Worm (Caenorhabditis elegans) whole organism, L4 larva: Measurements from ENCODE around the gene srd-15.
A peak's percentile ranks its signal among the peaks of the same experiment; 100 is the strongest.

ENCODE experiments used
- F26F4.8 ChIP-seq: fragments of 200-800 bp; sonication (Bioruptor generic); conservative IDR thresholded peaks from 2 replicates; pipeline ENCODE4 v1.3.6; 2022; ENCODE audit warnings: missing genetic modification characterization, missing compliant biosample characterization
- ZK337.2 ChIP-seq: fragments of 200-800 bp; sonication (Bioruptor generic); IDR thresholded peaks from 2 replicates; pipeline ENCODE4 v1.3.6; 2022; ENCODE audit warnings: missing genetic modification reagents, missing genetic modification characterization, missing compliant biosample characterization
- aha-1 ChIP-seq: fragments of 150-350 bp; peaks from one replicate; lab custom pipeline; 2014; ENCODE audit warnings: missing biosample characterization, missing genetic modification characterization
- aly-2 ChIP-seq: sonication (generic microtip); optimal IDR thresholded peaks from 2 replicates; lab custom pipeline; 2018; ENCODE audit warnings: missing biosample characterization, missing genetic modification characterization
- arid-1 ChIP-seq: fragments of 200-800 bp; sonication (Bioruptor generic); conservative IDR thresholded peaks from 2 replicates; pipeline ENCODE4 v1.3.6; 2022; ENCODE audit warnings: missing genetic modification reagents, missing genetic modification characterization, missing compliant biosample characterization
- ceh-32 ChIP-seq: sonication (generic microtip); optimal IDR thresholded peaks from 2 replicates; lab custom pipeline; 2016; ENCODE audit warnings: mild to moderate bottlenecking, missing genetic modification characterization, missing compliant biosample characterization; ENCODE audit not compliant: poor library complexity
- ces-1 ChIP-seq: fragments of 150-350 bp; sonication (generic microtip); optimal IDR thresholded peaks from 4 replicates; lab custom pipeline; 2014; ENCODE audit warnings: missing biosample characterization, missing genetic modification reagents, missing genetic modification characterization
- ctbp-1 ChIP-seq: fragments of 200-800 bp; sonication (Bioruptor generic); IDR thresholded peaks from 2 replicates; pipeline ENCODE4 v1.3.6; 2022; ENCODE audit warnings: missing genetic modification reagents, missing genetic modification characterization, missing compliant biosample characterization
- daf-12 ChIP-seq: fragments of 150-350 bp; optimal IDR thresholded peaks from 2 replicates; lab custom pipeline; 2014; ENCODE audit warnings: missing biosample characterization, missing genetic modification reagents, missing genetic modification characterization
- daf-19 ChIP-seq: fragments of 200-800 bp; sonication (Bioruptor generic); conservative IDR thresholded peaks from 2 replicates; pipeline ENCODE4 v1.3.6; 2022; ENCODE audit warnings: missing genetic modification characterization, missing compliant biosample characterization
- dmd-6 ChIP-seq: fragments of 200-800 bp; sonication (Bioruptor generic); IDR thresholded peaks from 2 replicates; pipeline ENCODE4 v1.3.6; 2022; ENCODE audit warnings: missing genetic modification reagents, missing genetic modification characterization, missing compliant biosample characterization
- dpl-1 ChIP-seq: fragments of 150-350 bp; optimal IDR thresholded peaks from 2 replicates; lab custom pipeline; 2014; ENCODE audit warnings: missing biosample characterization, missing genetic modification reagents, missing genetic modification characterization
- duxl-1 ChIP-seq: sonication (generic microtip); optimal IDR thresholded peaks from 2 replicates; lab custom pipeline; 2016; ENCODE audit warnings: mild to moderate bottlenecking, missing genetic modification characterization, moderate library complexity, missing compliant biosample characterization; ENCODE audit not compliant: poor library complexity
- egl-43 ChIP-seq: fragments of 200-800 bp; sonication (Bioruptor generic); IDR thresholded peaks from 2 replicates; pipeline ENCODE4 v1.3.6; 2022; ENCODE audit warnings: missing genetic modification reagents, missing genetic modification characterization, missing compliant biosample characterization
- hif-1 ChIP-seq, 2 experiments: sonication (generic microtip); optimal IDR thresholded peaks; 2 replicates each; lab custom pipeline; 2016 to 2017; ENCODE audit warnings: missing compliant biosample characterization in 2 of 2, missing genetic modification characterization in 2 of 2, missing genetic modification reagents in 2 of 2, missing genotype in 2 of 2, mild to moderate bottlenecking in 1 of 2
- hlh-30 ChIP-seq: sonication (generic microtip); optimal IDR thresholded peaks from 2 replicates; lab custom pipeline; 2017; ENCODE audit warnings: antibody characterized with exemption, mild to moderate bottlenecking, missing genetic modification characterization, missing compliant biosample characterization; ENCODE audit not compliant: insufficient read depth
- hmg-1.1 ChIP-seq: fragments of 200-800 bp; sonication (Bioruptor generic); IDR thresholded peaks from 2 replicates; pipeline ENCODE4 v1.3.6; 2022; ENCODE audit warnings: missing genetic modification reagents, missing genetic modification characterization, missing compliant biosample characterization
- lim-7 ChIP-seq: fragments of 200-800 bp; sonication (Bioruptor generic); IDR thresholded peaks from 2 replicates; pipeline ENCODE4 v1.3.6; 2022; ENCODE audit warnings: missing genetic modification characterization, missing compliant biosample characterization
- lin-1 ChIP-seq: fragments of 200-800 bp; sonication (Bioruptor generic); IDR thresholded peaks from 2 replicates; pipeline ENCODE4 v1.3.6; 2022; ENCODE audit warnings: missing genetic modification reagents, missing genetic modification characterization, missing compliant biosample characterization
- lin-15B ChIP-seq: fragments of 150-350 bp; sonication (generic microtip); optimal IDR thresholded peaks from 3 replicates; lab custom pipeline; 2014; ENCODE audit warnings: missing biosample characterization, missing genetic modification characterization
- mdt-29 ChIP-seq: fragments of 200-800 bp; sonication (Bioruptor generic); IDR thresholded peaks from 2 replicates; pipeline ENCODE4 v1.3.6; 2022; ENCODE audit warnings: missing genetic modification reagents, missing genetic modification characterization, missing compliant biosample characterization
- nhr-10 ChIP-seq: fragments of 150-350 bp; optimal IDR thresholded peaks from 2 replicates; lab custom pipeline; 2014; ENCODE audit warnings: missing biosample characterization, missing genetic modification characterization
- nhr-25 ChIP-seq: sonication (generic microtip); optimal IDR thresholded peaks from 2 replicates; lab custom pipeline; 2017; ENCODE audit warnings: missing genetic modification characterization, mild to moderate bottlenecking, missing compliant biosample characterization, antibody characterized with exemption, moderate library complexity, borderline replicate concordance; ENCODE audit not compliant: insufficient read depth
- nhr-28 ChIP-seq: fragments of 150-350 bp; optimal IDR thresholded peaks from 2 replicates; lab custom pipeline; 2014; ENCODE audit warnings: missing biosample characterization, missing genetic modification characterization
- nhr-6 ChIP-seq: fragments of 150-350 bp; optimal IDR thresholded peaks from 2 replicates; lab custom pipeline; 2014; ENCODE audit warnings: missing biosample characterization, missing genetic modification characterization
- nhr-76 ChIP-seq: fragments of 150-350 bp; optimal IDR thresholded peaks from 2 replicates; lab custom pipeline; 2014; ENCODE audit warnings: missing biosample characterization, missing genetic modification characterization
- pha-4 ChIP-seq, 2 experiments: fragments of 150-350 bp in 1 of 2; fragments of 200-800 bp in 1 of 2; sonication (Bioruptor generic) in 1 of 2; IDR thresholded peaks in 1 of 2; optimal IDR thresholded peaks in 1 of 2; 2 replicates each; pipeline versions ENCODE4 v1.3.6 to Lab custom; 2014 to 2022; ENCODE audit warnings: missing genetic modification characterization in 2 of 2, missing genetic modification reagents in 2 of 2, missing biosample characterization in 1 of 2, missing compliant biosample characterization in 1 of 2
- php-3 ChIP-seq: fragments of 200-800 bp; sonication (Bioruptor generic); IDR thresholded peaks from 2 replicates; pipeline ENCODE4 v1.3.6; 2022; ENCODE audit warnings: missing genetic modification reagents, missing genetic modification characterization, missing compliant biosample characterization
- rbr-2 ChIP-seq: sonication (generic microtip); optimal IDR thresholded peaks from 2 replicates; lab custom pipeline; 2016; ENCODE audit warnings: missing genotype, missing genetic modification characterization, missing compliant biosample characterization
- skn-1 ChIP-seq: fragments of 150-350 bp; optimal IDR thresholded peaks from 2 replicates; lab custom pipeline; 2014; ENCODE audit warnings: missing biosample characterization, missing genetic modification characterization
- spr-3 ChIP-seq: fragments of 200-800 bp; sonication (Bioruptor generic); optimal IDR thresholded peaks from 2 replicates; lab custom pipeline; 2018; ENCODE audit warnings: mild to moderate bottlenecking, missing genetic modification characterization, missing compliant biosample characterization
- tra-1 ChIP-seq: fragments of 200-800 bp; sonication (Bioruptor generic); IDR thresholded peaks from 2 replicates; pipeline ENCODE4 v1.3.6; 2022; ENCODE audit warnings: missing genetic modification reagents, missing genetic modification characterization, missing compliant biosample characterization
- unc-62 ChIP-seq, 3 experiments: fragments of 150-350 bp in 1 of 3; sonication (generic microtip); optimal IDR thresholded peaks in 2 of 3; peaks in 1 of 3; 1 replicate in 1 of 3; 2 replicates in 2 of 3; lab custom pipeline; 2014 to 2017; ENCODE audit warnings: missing biosample characterization in 3 of 3, missing genetic modification characterization in 3 of 3, missing genetic modification reagents in 3 of 3, missing genotype in 1 of 3
- zfp-2 ChIP-seq: sonication (generic microtip); optimal IDR thresholded peaks from 2 replicates; lab custom pipeline; 2016; ENCODE audit warnings: mild to moderate bottlenecking, missing genetic modification characterization, missing compliant biosample characterization
- zfp-3 ChIP-seq: fragments of 200-800 bp; sonication (Bioruptor generic); conservative IDR thresholded peaks from 2 replicates; pipeline ENCODE4 v1.3.6; 2022; ENCODE audit warnings: missing genetic modification reagents, missing genetic modification characterization, missing compliant biosample characterization
- zip-2 ChIP-seq: fragments of 150-350 bp; optimal IDR thresholded peaks from 2 replicates; lab custom pipeline; 2014; ENCODE audit warnings: missing biosample characterization, missing genetic modification characterization

Gene srd-15

ce11 chrV:5906252-5906651 lies at the start of gene srd-15:
Gene srd-15, minus strand, starts transcription at chrV:5906352.
- no peak for TF ChIP-seq arid-1
- no peak for TF ChIP-seq nhr-25
- no peak for TF ChIP-seq aly-2
- TF ChIP-seq daf-19, result no peak
- no peak for TF ChIP-seq pha-4 (GFP tag; IDR thresholded peaks at IDR 0.05; lab: Robert Waterston, UW)
- TF ChIP-seq pha-4 (tag; optimal IDR thresholded peaks at IDR 0.05; lab: Kevin White, UChicago), result no peak
- no peak for TF ChIP-seq egl-43 (GFP tag; lab: Robert Waterston, UW)
- no peak for TF ChIP-seq dpl-1 (GFP tag; lab: Kevin White, UChicago)
- no peak for TF ChIP-seq tra-1 (GFP tag; lab: Robert Waterston, UW)
- TF ChIP-seq skn-1, result no peak
- no peak for TF ChIP-seq hif-1 (tag; optimal IDR thresholded peaks at IDR 0.05; lab: Kevin White, UChicago)
- no peak for TF ChIP-seq zfp-3
- no peak for TF ChIP-seq nhr-28
- no peak for TF ChIP-seq nhr-10 (tag; lab: Kevin White, UChicago)
- TF ChIP-seq ctbp-1 (GFP tag; lab: Robert Waterston, UW), result no peak
- TF ChIP-seq hmg-1.1, result no peak
- no peak for TF ChIP-seq spr-3
- TF ChIP-seq zfp-2 (tag; lab: Kevin White, UChicago), result no peak
- TF ChIP-seq ces-1 (GFP tag; lab: Kevin White, UChicago), result no peak

- TF ChIP-seq nhr-76 (tag; lab: Kevin White, UChicago) (no peak), unc-62 (GFP tag; optimal IDR thresholded peaks at IDR 0.05 in 1 of 2; lab: Kevin White, UChicago) (peak in 1 of 2 experiments; percentile 5), unc-62 (tag; optimal IDR thresholded peaks at IDR 0.05; lab: Kevin White, UChicago) (no peak), aha-1 (tag; lab: Kevin White, UChicago) (no peak), nhr-28 (no peak), lim-7 (no peak), nhr-6 (tag; lab: Kevin White, UChicago) (no peak), aly-2 (no peak), pha-4 (GFP tag; IDR thresholded peaks at IDR 0.05; lab: Robert Waterston, UW) (no peak), pha-4 (tag; optimal IDR thresholded peaks at IDR 0.05; lab: Kevin White, UChicago) (no peak), mdt-29 (no peak), F26F4.8 (GFP tag; lab: Robert Waterston, UW) (no peak), ces-1 (GFP tag; lab: Kevin White, UChicago) (peak; percentile 36), lin-15B (tag; lab: Kevin White, UChicago) (no peak)
- TF ChIP-seq, all 104 proteins: peak for 2
These were observed 49.5 kb upstream of the srd-15 start for ce11 chrV:5955627-5956026.

ce11 chrV:5954747-5955146 lies 48.6 kb upstream of the srd-15 start, which contains the start of gene M03F8.6:
Gene M03F8.6, minus strand, starts transcription at chrV:5954847.
- TF ChIP-seq aha-1 (tag; lab: Kevin White, UChicago), result peak; percentile 42
- TF ChIP-seq php-3, result no peak

ce11 chrV:5953086-5953485 lies 46.9 kb upstream of the srd-15 start:
- TF ChIP-seq ceh-32 (no peak), dmd-6 (no peak), lin-1 (GFP tag; lab: Robert Waterston, UW) (no peak), daf-12 (tag; lab: Kevin White, UChicago) (no peak), lin-15B (tag; lab: Kevin White, UChicago) (no peak), duxl-1 (no peak), nhr-76 (tag; lab: Kevin White, UChicago) (no peak), zip-2 (no peak), F26F4.8 (GFP tag; lab: Robert Waterston, UW) (no peak)

ce11 chrV:5951133-5951532 lies 45.0 kb upstream of the srd-15 start, which contains the start of gene M03F8.1:
Gene M03F8.1, plus strand, starts transcription at chrV:5951433.
- TF ChIP-seq hlh-30, result peak; percentile 51
- TF ChIP-seq ZK337.2 (GFP tag; lab: Robert Waterston, UW), result no peak
- no peak for TF ChIP-seq aha-1 (tag; lab: Kevin White, UChicago)
- no peak for TF ChIP-seq duxl-1
- no peak for TF ChIP-seq rbr-2 (tag; lab: Kevin White, UChicago)
- TF ChIP-seq unc-62 (GFP tag; optimal IDR thresholded peaks at IDR 0.05 in 1 of 2; lab: Kevin White, UChicago), result peak in 1 of 2 experiments; percentile 75
- TF ChIP-seq unc-62 (tag; optimal IDR thresholded peaks at IDR 0.05; lab: Kevin White, UChicago), result no peak
